Fruit fly (Drosophila melanogaster) whole organism, adult: ENCODE measurements around the gene KFase.
A peak's percentile ranks its signal among the peaks of the same experiment; 100 is the strongest.

ENCODE experiments used
- CG11617 ChIP-seq: fragments of 200-800 bp; sonication (Bioruptor generic); optimal IDR thresholded peaks from 2 replicates; lab custom pipeline; 2017; ENCODE audit warnings: mild to moderate bottlenecking, missing biosample characterization, missing genetic modification reagents, missing genetic modification characterization
- CG12768 ChIP-seq: fragments of 200-800 bp; sonication (Bioruptor generic); optimal IDR thresholded peaks from 2 replicates; lab custom pipeline; 2017; ENCODE audit warnings: missing biosample characterization, missing genetic modification characterization, mild to moderate bottlenecking, moderate library complexity, missing genetic modification reagents
- CG14711 ChIP-seq: fragments of 200-800 bp; sonication (Bioruptor generic); optimal IDR thresholded peaks from 2 replicates; lab custom pipeline; 2018; ENCODE audit warnings: missing biosample characterization, mild to moderate bottlenecking, missing genetic modification characterization, moderate library complexity
- CG33017 ChIP-seq: fragments of 200-800 bp; sonication (Bioruptor generic); optimal IDR thresholded peaks from 2 replicates; lab custom pipeline; 2018; ENCODE audit warnings: missing biosample characterization, mild to moderate bottlenecking, missing genetic modification characterization, moderate library complexity
- CG5204 ChIP-seq: fragments of 200-800 bp; sonication (Bioruptor generic); optimal IDR thresholded peaks from 2 replicates; lab custom pipeline; 2016; ENCODE audit warnings: missing biosample characterization, missing genetic modification characterization
- CG7045 ChIP-seq: fragments of 200-800 bp; sonication (Bioruptor generic); optimal IDR thresholded peaks from 2 replicates; lab custom pipeline; 2017; ENCODE audit warnings: missing biosample characterization, mild to moderate bottlenecking, missing genetic modification characterization
- CG7101 ChIP-seq: fragments of 200-800 bp; sonication (Bioruptor generic); optimal IDR thresholded peaks from 2 replicates; lab custom pipeline; 2018; ENCODE audit warnings: missing biosample characterization, mild to moderate bottlenecking, missing genetic modification characterization, moderate library complexity
- Clk ChIP-seq: fragments of 200-800 bp; sonication (Bioruptor generic); optimal IDR thresholded peaks from 2 replicates; lab custom pipeline; 2017; ENCODE audit warnings: missing biosample characterization, missing genetic modification characterization
- Crg-1 ChIP-seq: fragments of 200-800 bp; sonication (Bioruptor generic); optimal IDR thresholded peaks from 2 replicates; lab custom pipeline; 2016; ENCODE audit warnings: missing biosample characterization, missing genetic modification characterization
- Hr96 ChIP-seq: fragments of 200-800 bp; sonication (Bioruptor generic); optimal IDR thresholded peaks from 2 replicates; lab custom pipeline; 2016; ENCODE audit warnings: missing biosample characterization, missing genetic modification characterization
- Mnt ChIP-seq: fragments of 200-800 bp; sonication (Bioruptor generic); optimal IDR thresholded peaks from 2 replicates; lab custom pipeline; 2016; ENCODE audit warnings: missing biosample characterization, mild to moderate bottlenecking, missing genetic modification characterization
- bab1 ChIP-seq: fragments of 200-800 bp; sonication (Bioruptor generic); optimal IDR thresholded peaks from 3 replicates; lab custom pipeline; 2019; ENCODE audit warnings: missing biosample characterization, mild to moderate bottlenecking, missing genetic modification characterization, moderate library complexity
- cic ChIP-seq: fragments of 200-800 bp; sonication (Bioruptor generic); optimal IDR thresholded peaks from 2 replicates; lab custom pipeline; 2017; ENCODE audit warnings: missing biosample characterization, mild to moderate bottlenecking, missing genetic modification characterization, moderate library complexity
- kay ChIP-seq: fragments of 200-800 bp; sonication (Bioruptor generic); peaks from one replicate; lab custom pipeline; 2016; ENCODE audit warnings: missing biosample characterization, missing genetic modification characterization, borderline replicate concordance
- ovo ChIP-seq: fragments of 200-800 bp; sonication (Bioruptor generic); optimal IDR thresholded peaks from 2 replicates; lab custom pipeline; 2016; ENCODE audit warnings: missing biosample characterization, missing genetic modification characterization
- pad ChIP-seq: fragments of 200-800 bp; sonication (Bioruptor generic); optimal IDR thresholded peaks from 3 replicates; lab custom pipeline; 2017; ENCODE audit warnings: missing biosample characterization, missing genetic modification characterization, mild to moderate bottlenecking, moderate library complexity, missing genetic modification reagents
- tj ChIP-seq: fragments of 200-800 bp; sonication (Bioruptor generic); optimal IDR thresholded peaks from 3 replicates; lab custom pipeline; 2017; ENCODE audit warnings: missing biosample characterization, mild to moderate bottlenecking, missing genetic modification characterization, moderate library complexity
- toe ChIP-seq: fragments of 200-800 bp; sonication (Bioruptor generic); optimal IDR thresholded peaks from 2 replicates; lab custom pipeline; 2016; ENCODE audit warnings: missing biosample characterization, missing genetic modification characterization

KFase gene

DNA sequence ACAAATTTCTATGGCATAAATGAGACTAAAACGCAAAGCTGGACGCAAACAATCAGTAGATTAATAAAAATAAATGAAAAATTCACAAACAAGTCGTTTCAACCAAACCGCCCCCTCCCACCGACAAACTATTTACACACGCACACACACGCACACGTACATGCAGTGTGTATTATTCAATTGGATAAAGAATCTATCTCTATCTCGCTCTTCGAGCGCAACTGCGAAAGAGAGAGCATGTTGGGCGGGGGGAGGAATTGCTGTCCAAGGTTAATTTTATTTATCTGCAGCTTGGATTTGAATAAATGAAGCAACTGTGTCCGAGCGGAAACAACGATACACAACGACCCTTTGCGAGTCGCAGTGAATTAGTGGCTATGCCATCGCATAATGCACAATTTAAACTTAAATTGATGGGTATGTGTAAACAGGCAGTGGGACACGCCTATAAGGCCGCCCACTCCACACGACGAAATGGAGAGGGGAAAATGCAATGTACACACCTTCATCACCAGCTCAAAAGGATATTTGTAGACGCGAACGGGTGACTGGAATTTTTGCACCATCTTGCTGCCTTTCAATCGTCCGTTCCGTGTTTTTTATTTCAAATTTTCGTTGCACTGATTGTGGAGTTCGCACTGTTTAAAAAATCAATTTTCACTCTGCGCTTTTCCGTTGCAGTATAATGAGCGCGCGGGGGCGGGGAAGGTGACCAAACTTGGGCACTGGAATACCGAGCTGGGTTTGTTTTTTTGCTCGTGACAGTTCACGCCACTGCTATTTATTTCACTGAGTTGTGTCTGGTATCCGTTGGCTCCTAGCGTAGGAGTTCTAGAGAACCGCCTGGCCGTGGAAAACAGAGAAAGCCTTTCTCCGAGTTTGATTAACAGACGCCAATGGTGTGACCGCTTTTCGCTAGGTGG lies 33.3 kb downstream of the KFase start, which contains the start of gene retm:
retm (minus strand) TSS at position 898 of the 923 bp plus-strand sequence.
- TF ChIP-seq tj (peak; percentile 47), CG33017 (peak; percentile 0), cic (GFP tag; lab: Kevin White, UChicago) (peak; percentile 76), Crg-1 (peak; percentile 47), CG11617 (no peak), Clk (GFP tag; lab: Kevin White, UChicago) (peak; percentile 9), kay (GFP tag; lab: Kevin White, UChicago) (no peak), CG7101 (tag; lab: Kevin White, UChicago) (peak; percentile 57), pad (GFP tag; lab: Kevin White, UChicago) (peak; percentile 68), bab1 (GFP tag; lab: Kevin White, UChicago) (no peak), ovo (GFP tag; lab: Kevin White, UChicago) (peak; percentile 41), CG12768 (GFP tag; lab: Kevin White, UChicago) (peak; percentile 59), CG14711 (tag; lab: Kevin White, UChicago) (no peak), Mnt (GFP tag; lab: Kevin White, UChicago) (peak; percentile 46)

DNA sequence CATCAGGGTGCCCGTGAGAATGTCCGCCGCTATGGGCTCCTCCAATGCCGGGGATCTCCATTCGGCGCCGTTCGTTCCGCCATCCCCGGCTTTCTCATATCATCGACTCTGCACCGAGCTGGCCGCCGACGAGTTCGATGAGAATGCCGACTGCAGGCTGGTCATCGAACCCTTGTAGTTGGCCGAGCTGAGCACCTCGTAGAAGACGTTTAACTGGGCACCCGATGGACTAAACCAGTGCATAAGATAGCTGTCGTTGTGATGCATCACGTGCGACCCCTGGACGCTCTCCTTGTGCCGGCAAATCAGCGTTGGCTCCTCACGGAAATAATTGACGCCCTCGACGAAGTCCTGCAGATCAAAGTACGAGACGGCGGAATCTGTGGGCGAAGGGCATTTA lies 38.8 kb downstream of the KFase start:
- TF ChIP-seq CG5204 (no peak), bab1 (GFP tag; lab: Kevin White, UChicago) (no peak), CG33017 (no peak), Clk (GFP tag; lab: Kevin White, UChicago) (no peak), Mnt (GFP tag; lab: Kevin White, UChicago) (no peak), cic (GFP tag; lab: Kevin White, UChicago) (no peak), CG7045 (GFP tag; lab: Kevin White, UChicago) (no peak), CG11617 (no peak), ovo (GFP tag; lab: Kevin White, UChicago) (no peak), kay (GFP tag; lab: Kevin White, UChicago) (no peak)

DNA sequence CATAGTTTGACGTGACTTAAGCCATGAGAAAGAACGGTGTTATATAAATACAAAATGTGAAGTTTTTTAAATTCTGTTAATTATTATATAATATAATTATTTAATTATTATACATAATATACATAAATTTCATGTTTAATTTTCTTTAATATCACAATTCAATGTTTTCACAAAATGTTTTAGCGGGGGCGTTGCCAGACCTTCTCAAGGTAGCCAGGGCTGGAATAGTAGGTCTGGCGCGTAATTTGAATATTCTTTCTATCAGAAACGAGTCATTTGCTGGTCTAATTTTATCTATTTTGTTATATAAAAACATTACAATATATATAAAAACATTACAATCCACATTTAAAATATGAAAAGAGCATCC lies 40.2 kb downstream of the KFase start, which contains the start of gene Acox3:
Acox3 (minus strand) TSS at position 70 of the 370 bp plus-strand sequence.
- TF ChIP-seq CG5204 (no peak), bab1 (GFP tag; lab: Kevin White, UChicago) (peak; percentile 22), Mnt (GFP tag; lab: Kevin White, UChicago) (no peak), kay (GFP tag; lab: Kevin White, UChicago) (no peak)

DNA sequence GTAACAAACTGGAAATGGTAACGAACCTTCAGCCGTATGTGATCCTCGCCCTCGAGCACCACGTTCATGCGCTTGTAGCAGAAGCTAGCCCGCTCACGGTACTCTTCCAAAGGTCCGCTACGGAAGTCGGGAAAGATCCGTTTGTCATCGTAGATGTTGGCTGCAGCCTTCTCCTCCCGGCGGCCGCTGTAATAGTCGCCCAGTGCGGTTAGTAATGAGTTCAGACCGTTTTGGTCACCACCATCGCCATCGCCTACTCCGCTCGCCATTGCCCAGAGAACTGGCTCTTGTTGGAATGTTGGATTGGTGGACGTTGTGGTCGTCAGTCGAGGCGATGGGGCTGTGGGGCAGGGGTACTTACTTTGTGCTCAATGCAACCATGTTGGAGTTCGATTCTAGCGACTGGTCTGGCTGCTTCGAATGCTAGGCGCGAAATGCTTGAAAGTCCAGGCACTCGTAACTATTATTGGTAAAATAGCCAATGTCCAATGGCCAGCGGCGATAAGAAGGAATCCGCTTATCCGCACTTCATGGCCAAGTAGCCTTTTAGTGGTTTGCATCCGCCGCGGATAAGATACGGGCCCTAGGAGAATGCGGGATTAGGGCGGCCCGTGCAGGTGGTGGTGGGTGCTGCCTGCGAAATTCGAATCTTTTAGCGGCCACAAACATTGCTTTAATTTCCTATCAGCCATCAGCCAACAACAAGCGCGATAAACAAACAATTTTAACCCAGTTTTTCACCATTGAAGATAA lies 40.8 kb downstream of the KFase start:
- no peak for TF ChIP-seq kay (GFP tag; lab: Kevin White, UChicago)
- peak; percentile 30 for TF ChIP-seq CG7101 (tag; lab: Kevin White, UChicago)
- TF ChIP-seq toe (GFP tag; lab: Kevin White, UChicago): no peak
- no peak for TF ChIP-seq tj
- peak; percentile 14 for TF ChIP-seq CG11617
- TF ChIP-seq cic (GFP tag; lab: Kevin White, UChicago): peak; percentile 61
- no peak for TF ChIP-seq CG5204
- no peak for TF ChIP-seq CG14711 (tag; lab: Kevin White, UChicago)
- no peak for TF ChIP-seq Crg-1
- peak; percentile 90 for TF ChIP-seq CG12768 (GFP tag; lab: Kevin White, UChicago)
- TF ChIP-seq CG7045 (GFP tag; lab: Kevin White, UChicago): peak; percentile 26
- peak; percentile 56 for TF ChIP-seq Hr96
- TF ChIP-seq Mnt (GFP tag; lab: Kevin White, UChicago): peak; percentile 43
- TF ChIP-seq Clk (GFP tag; lab: Kevin White, UChicago): no peak
